Worm (Caenorhabditis elegans): Measurements from ENCODE around the gene orc-4.

The orc-4 gene

DNA sequence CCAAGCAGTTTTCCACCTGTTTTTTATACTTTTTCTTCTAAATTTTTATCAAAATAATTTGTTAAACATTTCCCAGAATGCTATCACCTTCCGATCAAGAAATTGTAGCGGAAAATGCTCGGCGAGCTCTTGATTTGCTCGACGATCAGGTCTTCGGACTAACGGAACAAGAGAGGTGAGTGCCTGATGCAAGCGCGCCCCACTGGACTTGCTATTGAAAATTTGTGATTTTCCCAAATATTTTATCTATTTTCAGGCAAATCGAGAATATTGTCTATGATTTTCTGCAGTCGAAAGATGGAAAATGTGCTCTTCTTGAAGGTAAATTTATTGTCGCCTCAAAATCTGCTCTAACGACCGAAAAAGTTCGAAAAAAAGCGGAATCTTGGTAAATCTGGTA, at the start of gene orc-4:
orc-4 (plus strand) TSS at position 77 of the 400 bp plus-strand sequence.
- TF ChIP-seq unc-62 (GFP tag; optimal IDR thresholded peaks at IDR 0.05): no peak

ce11 chrIII:10596387-10596786, 49.6 kb upstream of the orc-4 start, which contains the start of gene Y39A1A.3:
Gene Y39A1A.3 (minus strand): TSS chrIII:10596487.
- no peak for TF ChIP-seq unc-62 (GFP tag; optimal IDR thresholded peaks at IDR 0.05)

DNA sequence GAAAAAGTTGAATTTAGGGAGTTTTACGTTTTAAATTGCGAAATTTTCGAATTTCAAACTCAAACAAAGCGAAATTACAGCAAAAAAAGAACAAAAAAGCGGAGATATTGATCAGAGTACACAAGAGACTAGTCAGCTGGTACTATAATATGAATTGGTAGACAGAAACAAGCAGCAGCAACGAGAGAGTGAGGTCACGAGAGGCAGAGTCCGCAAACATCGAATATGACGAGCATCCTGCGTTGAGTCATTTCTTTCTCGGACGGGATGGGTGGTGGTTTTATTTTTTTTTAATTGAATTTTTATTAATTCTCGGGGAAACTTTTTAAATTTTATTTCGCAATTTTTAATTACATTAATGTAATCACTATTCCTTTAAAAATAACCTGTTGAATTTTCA, 46.3 kb upstream of the orc-4 start:
- no peak for TF ChIP-seq unc-62 (GFP tag; optimal IDR thresholded peaks at IDR 0.05)

DNA sequence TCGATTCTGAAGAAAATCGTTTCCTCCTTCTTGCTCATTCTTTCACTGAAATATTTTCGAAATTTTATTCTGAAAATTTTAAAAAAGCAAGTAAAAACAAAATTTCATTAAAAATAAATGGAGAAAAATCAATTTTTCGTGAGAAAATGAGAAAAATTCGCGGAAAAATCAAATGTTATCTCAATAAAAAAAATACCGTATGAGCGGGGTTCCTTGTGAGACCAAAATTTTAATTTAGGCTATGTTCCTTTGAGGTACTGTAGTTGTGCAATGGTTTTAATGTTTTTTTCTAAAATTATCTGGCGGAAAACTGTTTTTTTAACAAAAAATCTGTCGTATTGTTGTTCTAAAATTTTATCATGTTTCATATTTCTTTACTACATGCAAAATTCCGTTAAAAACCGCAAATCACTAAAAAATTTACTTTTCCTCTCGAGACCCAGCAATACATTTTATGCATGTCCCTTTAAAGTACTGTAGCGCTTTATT, 45.8 kb upstream of the orc-4 start, which contains the start of gene epg-6:
epg-6 (minus strand) TSS at position 51 of the 489 bp plus-strand sequence.
- TF ChIP-seq unc-62 (GFP tag; optimal IDR thresholded peaks at IDR 0.05): no peak

ce11 chrIII:10600894-10601293, 45.1 kb upstream of the orc-4 start:
- no peak for TF ChIP-seq unc-62 (GFP tag; optimal IDR thresholded peaks at IDR 0.05)

- TF ChIP-seq unc-62 (GFP tag; optimal IDR thresholded peaks at IDR 0.05): no peak
These were observed 42.7 kb upstream of the orc-4 start, which contains the start of gene Y39A1A.2 for ce11 chrIII:10603248-10603647. Gene Y39A1A.2 (minus strand): TSS chrIII:10603566.

DNA sequence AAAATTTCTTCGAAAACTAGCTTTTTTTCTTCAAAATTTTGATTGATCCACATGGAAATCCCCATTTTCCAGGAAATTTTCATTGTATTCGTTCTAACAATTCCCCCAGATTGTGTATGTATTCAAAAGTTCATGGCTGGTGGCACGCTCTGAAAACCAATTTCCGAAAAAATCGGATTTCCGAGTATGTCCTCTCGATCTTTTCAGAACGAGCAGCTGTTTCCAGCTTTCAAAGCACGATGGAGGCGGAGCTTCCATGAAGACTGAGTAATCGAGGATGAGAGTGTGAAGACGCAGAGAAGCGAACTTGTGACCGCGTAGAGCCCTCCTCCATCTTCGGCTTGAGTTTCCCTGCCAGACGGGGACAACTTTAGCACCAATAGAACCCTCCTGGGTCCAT, 41.6 kb upstream of the orc-4 start:
- TF ChIP-seq unc-62 (GFP tag; optimal IDR thresholded peaks at IDR 0.05): no peak

- no peak for TF ChIP-seq unc-62 (GFP tag; optimal IDR thresholded peaks at IDR 0.05)
These were observed 40.9 kb upstream of the orc-4 start, which contains the start of gene rabx-5 for ce11 chrIII:10605049-10605448. Gene rabx-5 (plus strand): TSS chrIII:10605349.

- no peak for TF ChIP-seq unc-62 (GFP tag; optimal IDR thresholded peaks at IDR 0.05)
These were observed 37.8 kb upstream of the orc-4 start for ce11 chrIII:10608161-10608560.

DNA sequence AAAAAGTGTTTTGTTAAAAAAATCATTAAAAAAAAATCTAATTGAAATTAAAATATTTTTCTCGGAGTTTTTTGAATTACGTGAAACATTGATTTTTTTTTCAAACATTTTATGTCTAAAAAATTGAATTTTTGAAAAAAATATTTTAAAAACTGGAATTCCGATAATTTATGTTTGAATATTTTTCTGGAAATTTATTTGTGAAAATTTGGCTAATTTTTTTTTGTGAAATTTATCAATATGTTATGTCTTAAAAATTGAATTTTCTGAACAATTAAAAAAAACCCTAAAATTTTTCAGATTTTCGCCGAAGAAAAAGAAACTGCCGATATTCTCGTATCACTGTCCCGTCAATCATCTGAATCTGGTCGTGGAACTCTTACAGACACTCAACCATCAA, 33.6 kb upstream of the orc-4 start, which contains the start of gene Y39A1A.24:
Y39A1A.24 (plus strand) TSS at position 301 of the 400 bp plus-strand sequence.
- TF ChIP-seq unc-62 (GFP tag; optimal IDR thresholded peaks at IDR 0.05): no peak

- no peak for TF ChIP-seq unc-62 (GFP tag; optimal IDR thresholded peaks at IDR 0.05)
These were observed 30.8 kb upstream of the orc-4 start, which contains the start of gene mrpl-22 for ce11 chrIII:10615166-10615565. Gene mrpl-22 (plus strand): TSS chrIII:10615466.

ce11 chrIII:10621208-10621607, 24.8 kb upstream of the orc-4 start, which contains the start of the genes lron-10 and hpr-9:
Gene lron-10 (minus strand): TSS chrIII:10621369.
Gene hpr-9 (plus strand): TSS chrIII:10621551.
- TF ChIP-seq unc-62 (GFP tag; optimal IDR thresholded peaks at IDR 0.05): no peak

DNA sequence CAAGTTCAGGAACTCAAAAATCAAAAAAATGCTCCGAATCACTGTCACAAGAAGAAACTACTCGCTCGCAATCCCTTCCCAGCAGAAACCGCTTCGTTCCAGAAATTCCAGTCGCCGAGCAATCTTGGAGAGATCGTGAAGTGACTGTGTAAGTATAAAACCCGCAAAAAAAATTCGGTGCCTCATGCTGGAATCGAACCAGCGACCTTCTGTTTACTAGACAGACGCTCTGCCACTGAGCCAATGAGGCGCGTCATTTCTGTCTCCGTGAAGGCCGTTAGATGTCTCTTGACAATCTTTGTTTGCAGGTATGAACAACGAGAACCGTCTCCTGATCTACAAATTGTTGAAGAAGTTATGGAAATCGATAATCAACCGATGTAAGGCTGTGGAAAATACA, 21.4 kb upstream of the orc-4 start:
- no peak for TF ChIP-seq unc-62 (GFP tag; optimal IDR thresholded peaks at IDR 0.05)

- TF ChIP-seq unc-62 (GFP tag; optimal IDR thresholded peaks at IDR 0.05): no peak
These were observed 17.6 kb upstream of the orc-4 start for ce11 chrIII:10628360-10628759.

ce11 chrIII:10629043-10629442, 16.9 kb upstream of the orc-4 start, which contains the start of gene swt-4:
Gene swt-4 (minus strand): TSS chrIII:10629143.
- no peak for TF ChIP-seq unc-62 (GFP tag; optimal IDR thresholded peaks at IDR 0.05)

DNA sequence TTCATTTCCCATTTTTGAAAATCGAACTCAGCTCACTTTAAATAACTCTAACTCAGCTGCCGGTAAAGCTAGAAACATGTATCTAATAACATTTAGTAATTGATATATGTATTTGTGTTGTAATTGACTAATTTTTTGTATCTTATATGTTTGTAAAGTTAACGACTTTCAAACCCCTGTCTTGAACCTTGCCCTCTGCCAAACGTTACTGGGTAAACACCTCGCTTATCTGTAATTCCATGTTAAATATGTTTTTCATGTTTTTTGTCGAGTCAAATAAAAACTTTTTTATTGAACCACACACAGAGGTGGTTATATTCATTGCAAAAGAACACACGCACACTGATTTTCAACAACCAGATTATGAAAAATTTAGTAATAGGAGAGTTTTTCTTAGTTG, 16.2 kb upstream of the orc-4 start:
- no peak for TF ChIP-seq unc-62 (GFP tag; optimal IDR thresholded peaks at IDR 0.05)

DNA sequence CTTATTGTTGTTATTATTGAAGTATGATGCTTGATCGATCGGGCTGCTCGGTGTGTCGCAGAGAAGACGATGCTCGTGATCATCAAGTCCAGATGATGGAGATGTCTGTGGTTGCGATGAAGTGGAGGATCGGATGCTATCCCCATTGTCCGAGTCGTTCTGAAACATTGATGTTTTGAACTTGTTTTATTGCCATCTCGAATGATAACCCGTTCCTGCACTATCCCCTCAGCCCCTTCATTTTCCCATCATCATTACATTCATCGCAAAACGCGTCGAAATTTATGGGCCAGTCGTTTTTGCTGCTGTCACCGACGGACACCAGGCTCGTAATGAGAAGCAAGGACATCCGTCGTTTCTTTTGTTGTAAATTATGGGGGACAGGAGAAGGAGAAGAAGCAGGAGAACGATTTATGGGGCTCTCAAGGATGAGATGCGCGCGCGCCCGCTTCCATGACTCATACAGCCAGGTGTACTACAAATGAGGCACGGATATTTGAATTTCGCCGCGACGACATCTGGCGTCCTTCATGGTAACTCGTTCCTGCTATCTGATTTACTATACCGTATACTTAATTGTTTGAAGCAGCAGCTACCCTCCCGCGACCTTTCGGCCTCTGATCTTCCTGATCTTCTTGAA, 14.0 kb upstream of the orc-4 start:
- no peak for TF ChIP-seq unc-62 (GFP tag; optimal IDR thresholded peaks at IDR 0.05)

Measured in whole organism, dauer.